Worm (Caenorhabditis elegans) whole organism, young adult: ENCODE data around the gene srw-60.

Experiments used
- K12H6.12 ChIP-seq: fragments of 200-800 bp; sonication (Bioruptor generic); optimal IDR thresholded peaks from 2 replicates; lab custom pipeline; 2018; ENCODE audit warnings: mild to moderate bottlenecking, missing genetic modification characterization, missing compliant biosample characterization
- Y53F4B.3 ChIP-seq: fragments of 200-800 bp; sonication (Bioruptor generic); IDR thresholded peaks from 2 replicates; pipeline ENCODE4 v1.3.6; 2022; ENCODE audit warnings: missing genetic modification reagents, missing genetic modification characterization, missing compliant biosample characterization
- akir-1 ChIP-seq: fragments of 200-800 bp; sonication (Bioruptor generic); optimal IDR thresholded peaks from 2 replicates; lab custom pipeline; 2018; ENCODE audit warnings: mild to moderate bottlenecking, missing genetic modification characterization, moderate library complexity, missing compliant biosample characterization
- aptf-2 ChIP-seq: fragments of 200-800 bp; sonication (Bioruptor generic); conservative IDR thresholded peaks from 2 replicates; pipeline ENCODE4 v1.3.6; 2022; ENCODE audit warnings: missing genetic modification reagents, missing genetic modification characterization, missing compliant biosample characterization
- dpl-1 ChIP-seq: fragments of 150-350 bp; optimal IDR thresholded peaks from 2 replicates; lab custom pipeline; 2014; ENCODE audit warnings: missing biosample characterization, missing genetic modification reagents, missing genetic modification characterization
- egl-18 ChIP-seq: fragments of 200-800 bp; sonication (Bioruptor generic); IDR thresholded peaks from 2 replicates; pipeline ENCODE4 v1.3.6; 2022; ENCODE audit warnings: missing genetic modification reagents, missing genetic modification characterization, missing compliant biosample characterization
- gei-17 ChIP-seq: fragments of 200-800 bp; sonication (Bioruptor generic); optimal IDR thresholded peaks from 2 replicates; lab custom pipeline; 2018; ENCODE audit warnings: mild to moderate bottlenecking, missing genetic modification characterization, missing compliant biosample characterization
- lag-1 ChIP-seq: fragments of 200-800 bp; sonication (Bioruptor generic); IDR thresholded peaks from 2 replicates; pipeline ENCODE4 v1.3.6; 2022; ENCODE audit warnings: missing genetic modification reagents, missing genetic modification characterization, missing compliant biosample characterization
- let-526 ChIP-seq: fragments of 200-800 bp; sonication (Bioruptor generic); IDR thresholded peaks from 2 replicates; pipeline ENCODE4 v1.3.6; 2022; ENCODE audit warnings: missing genetic modification reagents, missing genetic modification characterization, missing compliant biosample characterization
- lin-40 ChIP-seq: sonication (generic microtip); optimal IDR thresholded peaks from 2 replicates; lab custom pipeline; 2016; ENCODE audit warnings: missing genetic modification characterization, mild to moderate bottlenecking, missing compliant biosample characterization, missing genotype, missing genetic modification reagents
- lsl-1 ChIP-seq: fragments of 200-800 bp; sonication (Bioruptor generic); optimal IDR thresholded peaks from 2 replicates; lab custom pipeline; 2018; ENCODE audit warnings: mild to moderate bottlenecking, missing genetic modification characterization, moderate library complexity, missing compliant biosample characterization
- nhr-90 ChIP-seq: sonication (generic microtip); optimal IDR thresholded peaks from 2 replicates; lab custom pipeline; 2016; ENCODE audit warnings: missing genotype, mild to moderate bottlenecking, missing genetic modification characterization, missing compliant biosample characterization

ce11 chrII:2973940-2974402 is 15.6 kb downstream of the srw-60 start:
- TF ChIP-seq K12H6.12 (peak; percentile 93), let-526 (GFP tag; lab: Robert Waterston, UW) (peak; percentile 92), lsl-1 (GFP tag; lab: Kevin White, UChicago) (no peak), nhr-90 (tag; lab: Kevin White, UChicago) (no peak), Y53F4B.3 (GFP tag; lab: Robert Waterston, UW) (no peak), gei-17 (GFP tag; lab: Kevin White, UChicago) (peak; percentile 85), aptf-2 (GFP tag; lab: Robert Waterston, UW) (0 out of 2 replicates have a peak, but pooled peaks have one; percentile 50), egl-18 (GFP tag; lab: Robert Waterston, UW) (peak; percentile 91), lag-1 (GFP tag; lab: Robert Waterston, UW) (peak; percentile 87), dpl-1 (GFP tag; lab: Kevin White, UChicago) (peak; percentile 1), akir-1 (GFP tag; lab: Kevin White, UChicago) (peak; percentile 73), lin-40 (peak; percentile 92)
